Worm (Caenorhabditis elegans) whole organism, L4 larva: ENCODE measurements around the gene ZK470.14.

Experiments
- T20F7.1 ChIP-seq: fragments of 200-800 bp; sonication (Bioruptor generic); optimal IDR thresholded peaks from 2 replicates; lab custom pipeline; 2018; ENCODE audit warnings: mild to moderate bottlenecking, missing genetic modification characterization, missing compliant biosample characterization
- Y105C5A.15 ChIP-seq: fragments of 200-800 bp; sonication (Bioruptor generic); IDR thresholded peaks from 2 replicates; pipeline ENCODE4 v1.3.6; 2022; ENCODE audit warnings: missing genetic modification characterization, missing compliant biosample characterization
- Y48G9A.11 ChIP-seq: fragments of 200-800 bp; sonication (Bioruptor generic); IDR thresholded peaks from 2 replicates; pipeline ENCODE4 v1.3.6; 2022; ENCODE audit warnings: missing genetic modification reagents, missing genetic modification characterization, missing compliant biosample characterization
- Y75B8A.6 ChIP-seq: fragments of 200-800 bp; sonication (Bioruptor generic); IDR thresholded peaks from 2 replicates; pipeline ENCODE4 v1.3.6; 2022; ENCODE audit warnings: missing genetic modification reagents, missing genetic modification characterization, missing compliant biosample characterization
- ZK337.2 ChIP-seq: fragments of 200-800 bp; sonication (Bioruptor generic); IDR thresholded peaks from 2 replicates; pipeline ENCODE4 v1.3.6; 2022; ENCODE audit warnings: missing genetic modification reagents, missing genetic modification characterization, missing compliant biosample characterization
- aha-1 ChIP-seq: fragments of 150-350 bp; peaks from one replicate; lab custom pipeline; 2014; ENCODE audit warnings: missing biosample characterization, missing genetic modification characterization
- ama-1 ChIP-seq: fragments of 150-350 bp; optimal IDR thresholded peaks from 2 replicates; lab custom pipeline; 2014; ENCODE audit warnings: inconsistent platforms, mixed read lengths
- arid-1 ChIP-seq: fragments of 200-800 bp; sonication (Bioruptor generic); conservative IDR thresholded peaks from 2 replicates; pipeline ENCODE4 v1.3.6; 2022; ENCODE audit warnings: missing genetic modification reagents, missing genetic modification characterization, missing compliant biosample characterization
- attf-4 ChIP-seq: sonication (generic microtip); optimal IDR thresholded peaks from 3 replicates; lab custom pipeline; 2017; ENCODE audit warnings: missing biosample characterization, missing genetic modification characterization
- ceh-62 ChIP-seq: sonication (generic microtip); optimal IDR thresholded peaks from 2 replicates; lab custom pipeline; 2017; ENCODE audit warnings: missing biosample characterization, missing genetic modification characterization
- ceh-82 ChIP-seq: sonication (generic microtip); optimal IDR thresholded peaks from 2 replicates; lab custom pipeline; 2017; ENCODE audit warnings: missing biosample characterization, missing genetic modification characterization
- daf-19 ChIP-seq: fragments of 200-800 bp; sonication (Bioruptor generic); conservative IDR thresholded peaks from 2 replicates; pipeline ENCODE4 v1.3.6; 2022; ENCODE audit warnings: missing genetic modification characterization, missing compliant biosample characterization
- dmd-8 ChIP-seq: fragments of 200-800 bp; sonication (Bioruptor generic); IDR thresholded peaks from 2 replicates; pipeline ENCODE4 v1.3.6; 2022; ENCODE audit warnings: missing genetic modification characterization, missing compliant biosample characterization
- dpl-1 ChIP-seq: fragments of 150-350 bp; optimal IDR thresholded peaks from 2 replicates; lab custom pipeline; 2014; ENCODE audit warnings: missing biosample characterization, missing genetic modification reagents, missing genetic modification characterization
- egl-43 ChIP-seq: fragments of 200-800 bp; sonication (Bioruptor generic); IDR thresholded peaks from 2 replicates; pipeline ENCODE4 v1.3.6; 2022; ENCODE audit warnings: missing genetic modification reagents, missing genetic modification characterization, missing compliant biosample characterization
- fkh-10 ChIP-seq: fragments of 150-350 bp; optimal IDR thresholded peaks from 2 replicates; lab custom pipeline; 2014; ENCODE audit warnings: missing biosample characterization, missing genetic modification reagents, missing genetic modification characterization
- hif-1 ChIP-seq, 2 experiments: sonication (generic microtip); optimal IDR thresholded peaks; 2 replicates each; lab custom pipeline; 2016 to 2017; ENCODE audit warnings: missing compliant biosample characterization in 2 of 2, missing genetic modification characterization in 2 of 2, missing genetic modification reagents in 2 of 2, missing genotype in 2 of 2, mild to moderate bottlenecking in 1 of 2
- hlh-11 ChIP-seq: fragments of 200-800 bp; sonication (Bioruptor generic); optimal IDR thresholded peaks from 2 replicates; lab custom pipeline; 2018; ENCODE audit warnings: mild to moderate bottlenecking, missing genetic modification characterization, missing compliant biosample characterization
- jun-1 ChIP-seq: fragments of 150-350 bp; optimal IDR thresholded peaks from 2 replicates; lab custom pipeline; 2014; ENCODE audit warnings: missing biosample characterization, missing genetic modification reagents, missing genetic modification characterization
- lim-7 ChIP-seq: fragments of 200-800 bp; sonication (Bioruptor generic); IDR thresholded peaks from 2 replicates; pipeline ENCODE4 v1.3.6; 2022; ENCODE audit warnings: missing genetic modification characterization, missing compliant biosample characterization
- madf-5 ChIP-seq, 2 experiments: fragments of 200-800 bp; sonication (Bioruptor generic); IDR thresholded peaks; 2 replicates each; pipeline ENCODE4 v1.3.6; 2022; ENCODE audit warnings: missing compliant biosample characterization in 2 of 2, missing genetic modification characterization in 2 of 2
- mep-1 ChIP-seq: fragments of 150-350 bp; sonication (generic microtip); optimal IDR thresholded peaks from 3 replicates; lab custom pipeline; 2014; ENCODE audit warnings: missing biosample characterization, missing genetic modification characterization
- mxl-3 ChIP-seq: fragments of 200-800 bp; sonication (Bioruptor generic); optimal IDR thresholded peaks from 2 replicates; lab custom pipeline; 2018; ENCODE audit warnings: mild to moderate bottlenecking, missing genetic modification characterization, missing compliant biosample characterization
- nhr-10 ChIP-seq: fragments of 150-350 bp; optimal IDR thresholded peaks from 2 replicates; lab custom pipeline; 2014; ENCODE audit warnings: missing biosample characterization, missing genetic modification characterization
- nhr-11 ChIP-seq: fragments of 150-350 bp; optimal IDR thresholded peaks from 2 replicates; lab custom pipeline; 2014; ENCODE audit warnings: missing biosample characterization, missing genetic modification characterization
- nhr-111 ChIP-seq: fragments of 200-800 bp; sonication (Bioruptor generic); optimal IDR thresholded peaks from 2 replicates; lab custom pipeline; 2018; ENCODE audit warnings: mild to moderate bottlenecking, missing genetic modification characterization, missing compliant biosample characterization
- nhr-237 ChIP-seq: sonication (generic microtip); optimal IDR thresholded peaks from 2 replicates; lab custom pipeline; 2017; ENCODE audit warnings: missing biosample characterization, missing genetic modification characterization
- nhr-28 ChIP-seq: fragments of 150-350 bp; optimal IDR thresholded peaks from 2 replicates; lab custom pipeline; 2014; ENCODE audit warnings: missing biosample characterization, missing genetic modification characterization
- nhr-41 ChIP-seq: fragments of 200-800 bp; sonication (Bioruptor generic); IDR thresholded peaks from 2 replicates; pipeline ENCODE4 v1.3.6; 2022; ENCODE audit warnings: missing genetic modification reagents, missing genetic modification characterization, missing compliant biosample characterization
- nhr-76 ChIP-seq: fragments of 150-350 bp; optimal IDR thresholded peaks from 2 replicates; lab custom pipeline; 2014; ENCODE audit warnings: missing biosample characterization, missing genetic modification characterization
- nhr-77 ChIP-seq: fragments of 150-350 bp; optimal IDR thresholded peaks from 2 replicates; lab custom pipeline; 2014; ENCODE audit warnings: missing biosample characterization, missing genetic modification characterization
- pha-4 ChIP-seq, 2 experiments: fragments of 150-350 bp in 1 of 2; fragments of 200-800 bp in 1 of 2; sonication (Bioruptor generic) in 1 of 2; IDR thresholded peaks in 1 of 2; optimal IDR thresholded peaks in 1 of 2; 2 replicates each; pipeline versions ENCODE4 v1.3.6 to Lab custom; 2014 to 2022; ENCODE audit warnings: missing genetic modification characterization in 2 of 2, missing genetic modification reagents in 2 of 2, missing biosample characterization in 1 of 2, missing compliant biosample characterization in 1 of 2
- set-16 ChIP-seq: fragments of 200-800 bp; sonication (Bioruptor generic); IDR thresholded peaks from 2 replicates; pipeline ENCODE4 v1.3.6; 2022; ENCODE audit warnings: missing genetic modification reagents, missing genetic modification characterization, missing compliant biosample characterization
- skn-1 ChIP-seq: fragments of 150-350 bp; optimal IDR thresholded peaks from 2 replicates; lab custom pipeline; 2014; ENCODE audit warnings: missing biosample characterization, missing genetic modification characterization
- spr-1 ChIP-seq: sonication (generic microtip); optimal IDR thresholded peaks from 2 replicates; lab custom pipeline; 2016; ENCODE audit warnings: mild to moderate bottlenecking, missing genetic modification characterization, missing compliant biosample characterization
- tra-1 ChIP-seq: fragments of 200-800 bp; sonication (Bioruptor generic); IDR thresholded peaks from 2 replicates; pipeline ENCODE4 v1.3.6; 2022; ENCODE audit warnings: missing genetic modification reagents, missing genetic modification characterization, missing compliant biosample characterization
- unc-130 ChIP-seq: sonication (generic microtip); optimal IDR thresholded peaks from 2 replicates; lab custom pipeline; 2016; ENCODE audit warnings: missing genetic modification reagents, missing genetic modification characterization, missing compliant biosample characterization
- unc-62 ChIP-seq, 3 experiments: fragments of 150-350 bp in 1 of 3; sonication (generic microtip); optimal IDR thresholded peaks in 2 of 3; peaks in 1 of 3; 1 replicate in 1 of 3; 2 replicates in 2 of 3; lab custom pipeline; 2014 to 2017; ENCODE audit warnings: missing biosample characterization in 3 of 3, missing genetic modification characterization in 3 of 3, missing genetic modification reagents in 3 of 3, missing genotype in 1 of 3

The ZK470.14 gene

ce11 chrX:4148449-4149031 lies 18.7 kb upstream of the ZK470.14 start (continued):
- TF ChIP-seq Y105C5A.15 (GFP tag; lab: Robert Waterston, UW) (no peak), dmd-8 (GFP tag; lab: Robert Waterston, UW) (no peak), ama-1 (no peak), hlh-11 (tag; lab: Kevin White, UChicago) (no peak), nhr-76 (tag; lab: Kevin White, UChicago) (no peak), madf-5 (GFP tag; IDR thresholded peaks at IDR 0.05; lab: Robert Waterston, UW) (no peak), egl-43 (no peak), hif-1 (tag; optimal IDR thresholded peaks at IDR 0.05; lab: Kevin White, UChicago) (no peak), lim-7 (GFP tag; lab: Robert Waterston, UW) (no peak), unc-130 (GFP tag; lab: Kevin White, UChicago) (no peak), Y48G9A.11 (GFP tag; lab: Robert Waterston, UW) (no peak; the same call in 1 of the 2 replicates), mep-1 (tag; lab: Kevin White, UChicago) (no peak), skn-1 (tag; lab: Kevin White, UChicago) (no peak), ceh-82 (tag; lab: Kevin White, UChicago) (no peak), pha-4 (GFP tag; IDR thresholded peaks at IDR 0.05; lab: Robert Waterston, UW) (0 out of 2 replicates have a peak, but pooled peaks have one; percentile 4), pha-4 (tag; optimal IDR thresholded peaks at IDR 0.05; lab: Kevin White, UChicago) (no peak), jun-1 (tag; lab: Kevin White, UChicago) (no peak), Y75B8A.6 (no peak; the same call in 1 of the 2 replicates), nhr-10 (tag; lab: Kevin White, UChicago) (no peak), arid-1 (GFP tag; lab: Robert Waterston, UW) (no peak; the same call in 1 of the 2 replicates), fkh-10 (GFP tag; lab: Kevin White, UChicago) (no peak), nhr-41 (GFP tag; lab: Robert Waterston, UW) (0 out of 2 replicates have a peak, but pooled peaks have one; percentile 8), daf-19 (no peak), nhr-237 (tag; lab: Kevin White, UChicago) (no peak), attf-4 (tag; lab: Kevin White, UChicago) (no peak), T20F7.1 (GFP tag; lab: Kevin White, UChicago) (no peak), nhr-77 (tag; lab: Kevin White, UChicago) (no peak), spr-1 (tag; lab: Kevin White, UChicago) (no peak), mxl-3 (GFP tag; lab: Kevin White, UChicago) (no peak)
- TF ChIP-seq, all 104 proteins: peak for 16

DNA sequence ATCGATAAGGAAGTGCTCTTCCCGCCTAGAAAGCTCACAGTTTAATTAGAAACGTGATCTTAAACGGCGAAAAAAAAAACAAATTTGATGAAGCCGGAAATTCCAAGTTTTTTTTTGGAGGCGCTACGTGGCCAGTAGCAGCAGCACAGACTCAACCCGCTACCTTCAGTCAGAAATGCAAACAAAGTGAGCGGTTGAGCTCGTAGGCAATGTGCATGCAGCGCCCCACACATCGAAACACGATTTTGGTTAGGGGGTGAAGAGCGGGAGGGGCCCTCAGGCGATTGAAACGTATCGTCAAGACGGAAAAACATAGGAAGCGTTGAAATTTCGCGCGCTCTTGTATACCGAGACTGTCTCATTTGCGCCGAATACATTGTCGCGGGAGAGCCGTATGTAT lies 16.0 kb upstream of the ZK470.14 start:
- TF ChIP-seq dpl-1 (GFP tag; lab: Kevin White, UChicago) = no peak
- peak; percentile 82 for TF ChIP-seq aha-1 (tag; lab: Kevin White, UChicago)
- 0 out of 2 replicates have a peak, but pooled peaks have one; percentile 14 for TF ChIP-seq set-16 (GFP tag; lab: Robert Waterston, UW)
- TF ChIP-seq tra-1 = no peak
- TF ChIP-seq nhr-28 (tag; lab: Kevin White, UChicago) = peak; percentile 25
- TF ChIP-seq egl-43 = 0 out of 2 replicates have a peak, but pooled peaks have one; percentile 53
- TF ChIP-seq ceh-62 (tag; lab: Kevin White, UChicago) = no peak

- TF ChIP-seq nhr-111 (GFP tag; lab: Kevin White, UChicago) (no peak), unc-62 (GFP tag; optimal IDR thresholded peaks at IDR 0.05 in 1 of 2; lab: Kevin White, UChicago) (peak in 1 of 2 experiments; percentile 20), unc-62 (tag; optimal IDR thresholded peaks at IDR 0.05; lab: Kevin White, UChicago) (no peak), T20F7.1 (GFP tag; lab: Kevin White, UChicago) (no peak), nhr-11 (tag; lab: Kevin White, UChicago) (no peak), ZK337.2 (GFP tag; lab: Robert Waterston, UW) (no peak), daf-19 (no peak)
Measured at ce11 chrX:4153343-4153742, 13.9 kb upstream of the ZK470.14 start, which contains the start of gene nck-1. Gene nck-1, minus strand, starts transcription at chrX:4153443.
